Fruit fly (Drosophila melanogaster): ENCODE results near the gene CG15186.

dm6 chr3R:6435219-6435618 lies 42.9 kb upstream of the CG15186 start:
- TF ChIP-seq CG8301 (tag; optimal IDR thresholded peaks at IDR 0.05), result no peak
- TF ChIP-seq Ets98B (GFP tag; IDR thresholded peaks at IDR 0.05), result no peak
- TF ChIP-seq CG14655 (GFP tag; optimal IDR thresholded peaks at IDR 0.05), result no peak
- TF ChIP-seq rn (GFP tag; IDR thresholded peaks at IDR 0.05), result no peak
- TF ChIP-seq CG9948 (tag; optimal IDR thresholded peaks at IDR 0.05), result no peak
- no peak for TF ChIP-seq Pif1B (GFP tag; optimal IDR thresholded peaks at IDR 0.05)
- no peak for TF ChIP-seq CG12605 (GFP tag; IDR thresholded peaks at IDR 0.05)
- TF ChIP-seq CG32121 (GFP tag; IDR thresholded peaks at IDR 0.05), result no peak
- no peak for TF ChIP-seq D1 (tag; optimal IDR thresholded peaks at IDR 0.05)

Data from whole organism, pupa.